Worm (Caenorhabditis elegans) whole organism, mixed stage, embryonic: Measurements from ENCODE around the gene F44F4.9.

Experiments used
- blmp-1 ChIP-seq: fragments of 150-350 bp; optimal IDR thresholded peaks from 2 replicates; lab custom pipeline; 2014; ENCODE audit warnings: missing biosample characterization, missing genetic modification characterization
- ces-1 ChIP-seq: fragments of 150-350 bp; optimal IDR thresholded peaks from 2 replicates; lab custom pipeline; 2014; ENCODE audit warnings: missing biosample characterization, missing genetic modification reagents, missing genetic modification characterization
- cnd-1 ChIP-seq: fragments of 200-800 bp; sonication (Bioruptor generic); optimal IDR thresholded peaks from 2 replicates; lab custom pipeline; 2018; ENCODE audit warnings: mild to moderate bottlenecking, missing genetic modification characterization, missing compliant biosample characterization
- drap-1 ChIP-seq: fragments of 200-800 bp; sonication (Bioruptor generic); optimal IDR thresholded peaks from 3 replicates; lab custom pipeline; 2018; ENCODE audit warnings: mild to moderate bottlenecking, missing genetic modification characterization, missing compliant biosample characterization
- elt-3 ChIP-seq: fragments of 150-350 bp; optimal IDR thresholded peaks from 2 replicates; lab custom pipeline; 2014; ENCODE audit warnings: missing biosample characterization, missing genetic modification characterization
- ham-2 ChIP-seq: fragments of 200-800 bp; sonication (Bioruptor generic); optimal IDR thresholded peaks from 2 replicates; lab custom pipeline; 2018; ENCODE audit warnings: mild to moderate bottlenecking, missing genetic modification characterization, missing compliant biosample characterization
- lin-13 ChIP-seq: fragments of 150-350 bp; optimal IDR thresholded peaks from 2 replicates; lab custom pipeline; 2014; ENCODE audit warnings: missing biosample characterization, missing genetic modification characterization
- lsy-2 ChIP-seq: fragments of 150-350 bp; optimal IDR thresholded peaks from 2 replicates; lab custom pipeline; 2014; ENCODE audit warnings: missing biosample characterization, missing genetic modification characterization
- mep-1 ChIP-seq: fragments of 150-350 bp; optimal IDR thresholded peaks from 2 replicates; lab custom pipeline; 2017; ENCODE audit warnings: missing biosample characterization, missing genetic modification reagents, missing genetic modification characterization, inconsistent platforms
- nhr-237 ChIP-seq: fragments of 150-350 bp; optimal IDR thresholded peaks from 2 replicates; lab custom pipeline; 2014; ENCODE audit warnings: missing biosample characterization, missing genetic modification characterization
- nhr-28 ChIP-seq: fragments of 150-350 bp; optimal IDR thresholded peaks from 2 replicates; lab custom pipeline; 2014; ENCODE audit warnings: missing biosample characterization, missing genetic modification characterization
- unc-120 ChIP-seq: sonication (generic microtip); optimal IDR thresholded peaks from 2 replicates; lab custom pipeline; 2017; ENCODE audit warnings: missing genetic modification characterization, missing compliant biosample characterization; ENCODE audit not compliant: poor library complexity, severe bottlenecking
- unc-39 ChIP-seq: fragments of 150-350 bp; optimal IDR thresholded peaks from 2 replicates; lab custom pipeline; 2014; ENCODE audit warnings: missing biosample characterization, missing genetic modification characterization
- unc-62 ChIP-seq: fragments of 150-350 bp; optimal IDR thresholded peaks from 2 replicates; lab custom pipeline; 2014; ENCODE audit warnings: missing biosample characterization, missing genetic modification reagents, missing genetic modification characterization

- TF ChIP-seq blmp-1 (no peak), elt-3 (no peak), nhr-28 (tag; lab: Kevin White, UChicago) (no peak), unc-39 (tag; lab: Kevin White, UChicago) (no peak), cnd-1 (no peak), nhr-237 (no peak), unc-120 (tag; lab: Kevin White, UChicago) (no peak), lin-13 (tag; lab: Kevin White, UChicago) (no peak), ces-1 (GFP tag; lab: Kevin White, UChicago) (no peak), lsy-2 (tag; lab: Kevin White, UChicago) (no peak), unc-62 (GFP tag; lab: Kevin White, UChicago) (no peak), drap-1 (GFP tag; lab: Kevin White, UChicago) (no peak), ham-2 (GFP tag; lab: Kevin White, UChicago) (no peak), mep-1 (tag; lab: Kevin White, UChicago) (no peak)
Observed at ce11 chrII:10924669-10925068, 9.0 kb upstream of the F44F4.9 start.
